Worm (Caenorhabditis elegans): ENCODE results near the gene ocr-1.

ocr-1 gene

DNA sequence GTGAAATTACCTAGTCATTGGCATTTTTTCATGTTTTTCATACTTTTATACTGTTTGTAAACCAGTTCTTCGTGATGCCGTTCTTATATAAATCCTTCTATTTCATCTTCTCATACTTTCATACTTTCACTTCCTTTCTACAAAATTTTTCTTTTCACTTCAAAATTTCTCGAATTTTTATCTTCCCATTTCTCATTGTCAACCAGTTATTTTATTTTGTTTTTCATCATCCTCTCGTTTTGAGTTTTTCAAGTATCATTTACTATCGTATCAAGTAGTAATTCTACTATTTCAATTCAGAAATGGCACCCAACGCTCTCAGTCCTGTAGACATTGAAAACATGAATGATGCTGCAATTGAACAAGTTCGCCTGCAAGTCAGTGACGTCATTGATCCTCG is 5.5 kb upstream of the ocr-1 start, which contains the start of gene F28H7.8:
TSS of gene F28H7.8 (plus strand) at position 301 of the 400 bp plus-strand sequence.
- no peak for TF ChIP-seq che-1 (tag; optimal IDR thresholded peaks at IDR 0.05)
- no peak for TF ChIP-seq sox-2 (GFP tag; IDR thresholded peaks at IDR 0.05)
- TF ChIP-seq elt-2 (tag; optimal IDR thresholded peaks at IDR 0.05): no peak

DNA sequence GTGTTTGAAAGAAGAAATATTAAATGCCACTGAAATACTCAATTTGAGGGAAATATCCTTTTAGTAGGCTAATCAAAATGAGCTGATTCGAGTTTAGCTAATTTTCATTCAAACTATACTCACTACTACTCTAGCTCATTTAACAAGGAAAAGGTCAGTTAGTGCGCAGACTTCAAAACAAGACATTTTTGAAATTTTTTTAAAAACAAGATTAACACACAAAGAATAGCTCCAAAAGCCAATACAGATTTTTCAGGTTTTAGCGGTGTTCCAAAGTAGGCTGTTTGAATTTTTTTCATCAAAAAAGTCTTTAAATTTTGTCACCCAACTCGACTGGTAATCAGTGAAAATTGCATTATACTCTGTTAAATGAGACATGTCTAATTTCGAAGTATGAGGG is 3.3 kb upstream of the ocr-1 start:
- TF ChIP-seq pqm-1 (tag; optimal IDR thresholded peaks at IDR 0.05) (no peak), pag-3 (tag; optimal IDR thresholded peaks at IDR 0.05; ENCODE audit: borderline replicate concordance) (no peak), nhr-11 (tag; optimal IDR thresholded peaks at IDR 0.05) (no peak), rnt-1 (tag; optimal IDR thresholded peaks at IDR 0.05) (no peak), pat-9 (tag; optimal IDR thresholded peaks at IDR 0.05) (no peak), dmd-4 (tag; optimal IDR thresholded peaks at IDR 0.05; ENCODE audit: borderline replicate concordance) (no peak), nfya-1 (tag; optimal IDR thresholded peaks at IDR 0.05) (no peak), odd-2 (tag; optimal IDR thresholded peaks at IDR 0.05) (no peak), elt-2 (tag; optimal IDR thresholded peaks at IDR 0.05) (no peak), fkh-6 (tag; optimal IDR thresholded peaks at IDR 0.05) (no peak), unc-55 (GFP tag; optimal IDR thresholded peaks at IDR 0.05) (no peak), ceh-9 (tag; optimal IDR thresholded peaks at IDR 0.05) (no peak)

DNA sequence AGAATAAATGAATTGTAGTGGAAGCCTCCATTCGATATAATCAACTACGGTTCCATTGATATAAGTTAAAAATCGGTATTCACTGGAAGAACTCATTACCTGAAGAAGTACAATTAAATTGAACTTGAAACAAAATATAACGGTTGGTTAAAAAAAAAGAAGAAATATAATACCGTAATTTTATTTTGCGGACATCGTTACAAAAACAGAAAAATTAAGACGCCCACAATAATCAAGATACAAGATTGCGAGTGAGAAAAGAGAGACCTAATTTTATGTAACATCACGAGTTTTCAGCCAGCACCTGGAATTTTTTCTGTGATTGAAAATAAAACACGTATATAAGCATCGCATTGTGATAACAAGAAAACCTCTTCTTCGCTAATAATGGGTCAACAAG is 1.5 kb upstream of the ocr-1 start, which contains the start of gene sre-6:
TSS of gene sre-6 (minus strand) at position 101 of the 400 bp plus-strand sequence.
- TF ChIP-seq unc-3 (GFP tag; conservative IDR thresholded peaks at IDR 0.05) (no peak), unc-3 (tag; optimal IDR thresholded peaks at IDR 0.05) (no peak), madf-2 (tag; optimal IDR thresholded peaks at IDR 0.05) (no peak), eyg-1 (tag; optimal IDR thresholded peaks at IDR 0.05) (no peak)

DNA sequence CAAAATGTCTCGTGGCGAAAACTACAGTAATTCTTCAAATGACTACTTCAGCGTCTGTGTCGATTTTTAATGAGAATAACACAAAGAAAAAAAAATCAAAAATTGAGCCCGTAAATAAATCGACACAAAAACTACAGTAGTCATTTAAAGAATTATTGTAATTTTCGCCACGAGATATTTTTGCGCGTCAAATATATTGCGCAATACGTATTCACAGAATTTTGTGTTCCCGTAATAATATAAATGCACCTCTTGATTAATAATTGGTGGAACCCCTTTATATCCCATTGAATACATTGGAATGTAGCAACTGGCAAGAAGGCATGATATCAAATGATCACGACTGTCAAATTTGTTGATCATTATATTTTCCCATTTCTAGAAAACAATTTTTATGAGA is 4.7 kb downstream of the ocr-1 start:
- TF ChIP-seq K09A11.1 (tag; optimal IDR thresholded peaks at IDR 0.05; ENCODE audit: insufficient read depth) (no peak), nhr-11 (tag; optimal IDR thresholded peaks at IDR 0.05) (no peak), dve-1 (tag; optimal IDR thresholded peaks at IDR 0.05) (no peak), madf-2 (tag; optimal IDR thresholded peaks at IDR 0.05) (no peak), nfya-1 (tag; optimal IDR thresholded peaks at IDR 0.05) (no peak)

DNA sequence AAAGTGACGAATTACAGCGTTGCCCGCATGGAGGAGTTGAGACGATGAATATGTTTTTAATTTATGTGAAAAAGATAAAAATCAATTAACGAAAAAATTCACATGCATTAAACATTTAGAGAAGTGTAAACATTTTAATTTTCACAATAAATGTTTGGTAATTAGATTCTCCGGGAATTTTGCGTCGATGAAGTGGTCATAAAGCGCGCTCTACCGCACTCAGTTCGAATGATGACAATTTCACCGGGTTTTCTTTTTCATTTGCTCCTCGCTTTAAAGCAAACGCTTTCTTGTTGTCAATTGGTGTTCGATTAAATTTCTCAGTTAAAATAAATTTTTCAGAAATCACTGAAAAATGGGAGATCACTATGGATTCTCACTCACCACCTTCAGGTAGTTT is 5.9 kb downstream of the ocr-1 start, which contains the start of the genes D1054.1 and pas-2:
TSS of gene D1054.1 (minus strand) at position 192 of the 400 bp plus-strand sequence.
TSS of gene pas-2 (plus strand) at position 343 of the 400 bp plus-strand sequence.
- no peak for TF ChIP-seq T23F11.4 (GFP tag; optimal IDR thresholded peaks at IDR 0.05)
- peak; percentile 90 for TF ChIP-seq unc-42 (tag; optimal IDR thresholded peaks at IDR 0.05)

DNA sequence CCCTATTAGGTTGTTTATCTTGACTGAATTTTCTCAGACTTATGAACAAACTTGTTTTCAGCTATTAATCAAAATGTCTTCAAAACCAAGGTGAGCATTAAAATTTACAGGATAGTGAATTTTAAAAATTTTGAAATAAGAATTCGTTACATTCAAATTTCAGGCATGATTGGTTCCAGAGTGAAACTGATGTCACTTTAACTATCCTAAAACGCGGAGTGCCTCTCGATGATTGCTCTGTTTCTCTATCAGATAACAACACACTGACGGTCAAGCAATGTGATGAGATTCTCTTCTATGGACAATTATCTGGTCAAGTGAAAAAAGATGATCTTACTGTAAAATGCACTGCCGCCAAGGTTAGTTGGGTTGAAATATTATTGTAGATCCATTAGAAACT is 7.2 kb downstream of the ocr-1 start, which contains the start of gene D1054.3:
TSS of gene D1054.3 (plus strand) at position 62 of the 400 bp plus-strand sequence.
- no peak for TF ChIP-seq sox-2 (GFP tag; IDR thresholded peaks at IDR 0.05)
- no peak for TF ChIP-seq ceh-34 (tag; optimal IDR thresholded peaks at IDR 0.05)
- no peak for TF ChIP-seq lin-11 (tag; optimal IDR thresholded peaks at IDR 0.05)
- no peak for TF ChIP-seq ttx-3 (tag; optimal IDR thresholded peaks at IDR 0.05)
- TF ChIP-seq gmeb-2 (tag; optimal IDR thresholded peaks at IDR 0.05): no peak

DNA sequence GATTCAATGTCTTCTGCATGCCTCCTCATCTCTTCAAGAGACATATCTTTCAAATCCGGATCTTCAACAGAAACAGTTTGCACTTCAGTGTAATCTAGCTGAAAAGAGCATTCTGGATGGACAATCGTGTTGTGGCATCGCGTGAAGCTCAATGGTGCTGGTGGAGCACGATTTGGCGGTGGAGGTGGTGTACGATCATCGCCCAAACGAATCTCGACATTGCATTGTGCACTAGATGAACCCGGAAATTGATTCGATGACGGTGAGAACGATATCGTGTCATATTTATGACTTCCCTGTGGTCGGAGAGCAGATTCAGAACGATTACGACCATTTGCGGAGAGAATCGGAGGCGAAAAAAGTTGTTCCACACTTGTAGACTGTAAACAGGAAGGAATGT is 9.1 kb downstream of the ocr-1 start:
- no peak for TF ChIP-seq tbx-7 (tag; optimal IDR thresholded peaks at IDR 0.05)
- no peak for TF ChIP-seq ceh-14 (tag; optimal IDR thresholded peaks at IDR 0.05)
